Fruit fly (Drosophila melanogaster) whole organism, wandering third instar larva: ENCODE results near the gene cni.

ENCODE experiments used
- Abd-B ChIP-seq: fragments of >200 bp; optimal IDR thresholded peaks from 2 replicates; lab custom pipeline; 2017; ENCODE audit warnings: missing biosample characterization, missing genetic modification characterization
- CG32264 ChIP-seq: fragments of 200-800 bp; sonication (Bioruptor generic); optimal IDR thresholded peaks from 2 replicates; lab custom pipeline; 2016; ENCODE audit warnings: missing biosample characterization, missing genetic modification characterization
- CG9705 ChIP-seq: fragments of 200-800 bp; sonication (Bioruptor generic); optimal IDR thresholded peaks from 2 replicates; lab custom pipeline; 2018; ENCODE audit warnings: missing biosample characterization, mild to moderate bottlenecking, missing genetic modification characterization
- CrebA ChIP-seq: fragments of 200-800 bp; sonication (Bioruptor generic); optimal IDR thresholded peaks from 2 replicates; lab custom pipeline; 2016; ENCODE audit warnings: missing biosample characterization, mild to moderate bottlenecking, missing genetic modification characterization, borderline replicate concordance
- Dif ChIP-seq: fragments of 200-275, 200-300 bp; sonication (Bioruptor generic); optimal IDR thresholded peaks from 2 replicates; lab custom pipeline; 2018; ENCODE audit warnings: missing biosample characterization, missing genetic modification characterization; ENCODE audit not compliant: partially characterized antibody
- HLH106 ChIP-seq: fragments of 200-800 bp; optimal IDR thresholded peaks from 3 replicates; lab custom pipeline; 2019; ENCODE audit warnings: missing biosample characterization, mild to moderate bottlenecking, missing genetic modification characterization, moderate library complexity
- Hnf4 ChIP-seq: fragments of 200-800 bp; sonication (Bioruptor generic); optimal IDR thresholded peaks from 2 replicates; lab custom pipeline; 2016; ENCODE audit warnings: missing biosample characterization, mild to moderate bottlenecking, missing genetic modification characterization
- Hr83 ChIP-seq: fragments of 200-300 bp; sonication (Bioruptor generic); optimal IDR thresholded peaks from 2 replicates; lab custom pipeline; 2016; ENCODE audit warnings: missing biosample characterization, mild to moderate bottlenecking, missing genetic modification characterization, moderate library complexity; ENCODE audit not compliant: poor library complexity, severe bottlenecking
- Jra ChIP-seq: sonication (Bioruptor generic); optimal IDR thresholded peaks from 2 replicates; lab custom pipeline; 2016; ENCODE audit warnings: missing biosample characterization, missing genetic modification characterization
- Mio ChIP-seq: sonication (Bioruptor generic); optimal IDR thresholded peaks from 2 replicates; lab custom pipeline; 2016; ENCODE audit warnings: missing biosample characterization, missing genetic modification characterization
- Myc ChIP-seq: fragments of >200 bp; optimal IDR thresholded peaks from 2 replicates; lab custom pipeline; 2017
- N ChIP-seq: fragments of >200 bp; optimal IDR thresholded peaks from 2 replicates; lab custom pipeline; 2018; ENCODE audit warnings: missing biosample characterization, missing external identifiers, missing genetic modification characterization
- Rel ChIP-seq, 2 experiments: fragments of 200-800 bp; sonication (Bioruptor generic) in 1 of 2; optimal IDR thresholded peaks; 2 replicates in 1 of 2; 3 replicates in 1 of 2; lab custom pipeline; 2016 to 2019; ENCODE audit warnings: mild to moderate bottlenecking in 2 of 2, missing biosample characterization in 2 of 2, missing genetic modification characterization in 2 of 2, moderate library complexity in 1 of 2
- Sp1 ChIP-seq: fragments of 200-800 bp; sonication (Bioruptor generic); optimal IDR thresholded peaks from 3 replicates; lab custom pipeline; 2019; ENCODE audit warnings: missing biosample characterization, mild to moderate bottlenecking, missing genetic modification characterization, moderate library complexity
- br ChIP-seq: fragments of 200-800 bp; sonication (Bioruptor generic); optimal IDR thresholded peaks from 2 replicates; lab custom pipeline; 2016; ENCODE audit warnings: missing biosample characterization, missing genetic modification characterization
- brk ChIP-seq: fragments of 200-800 bp; sonication (Bioruptor generic); optimal IDR thresholded peaks from 2 replicates; lab custom pipeline; 2016; ENCODE audit warnings: missing biosample characterization, mild to moderate bottlenecking, missing genetic modification characterization
- dl ChIP-seq, 2 experiments: fragments of 175-275, 200-275 bp in 1 of 2; fragments of 200-275 bp in 1 of 2; sonication (Bioruptor generic); optimal IDR thresholded peaks; lab custom pipeline; 2018; ENCODE audit warnings: mild to moderate bottlenecking in 2 of 2, missing biosample characterization in 2 of 2, missing genetic modification characterization in 2 of 2, moderate library complexity in 2 of 2; ENCODE audit not compliant: partially characterized antibody in 2 of 2, insufficient read depth in 1 of 2
- dmrt93B ChIP-seq: fragments of 200-800 bp; sonication (Bioruptor generic); optimal IDR thresholded peaks from 2 replicates; lab custom pipeline; 2018; ENCODE audit warnings: missing biosample characterization, mild to moderate bottlenecking, missing genetic modification characterization
- dsf ChIP-seq: sonication (Bioruptor generic); optimal IDR thresholded peaks from 2 replicates; lab custom pipeline; 2016; ENCODE audit warnings: missing biosample characterization, missing genetic modification characterization, borderline replicate concordance
- foxo ChIP-seq, 2 experiments: fragments of 200-800 bp; sonication (Bioruptor generic); optimal IDR thresholded peaks; 2 replicates in 1 of 2; 3 replicates in 1 of 2; lab custom pipeline; 2016 to 2017; ENCODE audit warnings: missing biosample characterization in 2 of 2, missing genetic modification characterization in 2 of 2
- fru ChIP-seq: fragments of 200-800 bp; sonication (Bioruptor generic); optimal IDR thresholded peaks from 3 replicates; lab custom pipeline; 2016; ENCODE audit warnings: missing biosample characterization, mild to moderate bottlenecking, missing genetic modification characterization
- h ChIP-seq: fragments of 200-800 bp; sonication (Bioruptor generic); optimal IDR thresholded peaks from 3 replicates; lab custom pipeline; 2016; ENCODE audit warnings: missing biosample characterization, mild to moderate bottlenecking, missing genetic modification characterization
- jim ChIP-seq: fragments of 175-275, 200-325 bp; sonication (Bioruptor generic); optimal IDR thresholded peaks from 2 replicates; lab custom pipeline; 2016; ENCODE audit warnings: missing biosample characterization, mild to moderate bottlenecking, missing genetic modification characterization
- lola ChIP-seq: fragments of >200 bp; optimal IDR thresholded peaks from 2 replicates; lab custom pipeline; 2017; ENCODE audit warnings: missing biosample characterization, missing genetic modification characterization
- pan ChIP-seq: fragments of >200 bp; optimal IDR thresholded peaks from 2 replicates; lab custom pipeline; 2017
- psq ChIP-seq: fragments of 200-800 bp; sonication (Bioruptor generic); optimal IDR thresholded peaks from 3 replicates; lab custom pipeline; 2017; ENCODE audit warnings: missing biosample characterization, mild to moderate bottlenecking, missing genetic modification characterization, moderate library complexity
- rgr ChIP-seq: fragments of 200-800 bp; sonication (Bioruptor generic); optimal IDR thresholded peaks from 3 replicates; lab custom pipeline; 2016; ENCODE audit warnings: missing biosample characterization, mild to moderate bottlenecking, missing genetic modification characterization
- sage ChIP-seq: fragments of 200-800 bp; sonication (Bioruptor generic); optimal IDR thresholded peaks from 2 replicates; lab custom pipeline; 2016; ENCODE audit warnings: missing biosample characterization, mild to moderate bottlenecking, missing genetic modification characterization
- sv ChIP-seq: fragments of 200-800 bp; sonication (Bioruptor generic); optimal IDR thresholded peaks from 3 replicates; lab custom pipeline; 2016; ENCODE audit warnings: missing biosample characterization, missing genetic modification characterization
- tai ChIP-seq: sonication (Bioruptor generic); optimal IDR thresholded peaks from 2 replicates; lab custom pipeline; 2016; ENCODE audit warnings: missing biosample characterization, missing genetic modification characterization
- usp ChIP-seq: fragments of >200 bp; optimal IDR thresholded peaks from 2 replicates; lab custom pipeline; 2017; ENCODE audit warnings: missing biosample characterization, missing genetic modification characterization
- woc ChIP-seq: sonication (Bioruptor generic); optimal IDR thresholded peaks from 2 replicates; lab custom pipeline; 2016; ENCODE audit warnings: missing biosample characterization, mild to moderate bottlenecking, missing genetic modification characterization

cni gene

dm6 chr2L:16278842-16279241 is 31.7 kb downstream of the cni start:
- TF ChIP-seq sv (GFP tag; lab: Kevin White, UChicago) (no peak), Rel (GFP tag; optimal IDR thresholded peaks at IDR 0.05; lab: Kevin White, UChicago) (no peak), Rel (tag; optimal IDR thresholded peaks at IDR 0.05; lab: Kevin White, UChicago) (peak; percentile 82), N (GFP tag; lab: Kevin White, UChicago) (no peak), dmrt93B (GFP tag; lab: Kevin White, UChicago) (no peak), rgr (GFP tag; lab: Kevin White, UChicago) (no peak)

- no peak for TF ChIP-seq Dif (GFP tag; lab: Kevin White, UChicago)
- TF ChIP-seq brk (GFP tag; lab: Kevin White, UChicago): no peak
- no peak for TF ChIP-seq dsf (GFP tag; lab: Kevin White, UChicago)
- no peak for TF ChIP-seq usp (GFP tag; lab: Kevin White, UChicago)
- no peak for TF ChIP-seq br
- no peak for TF ChIP-seq jim (GFP tag; lab: Kevin White, UChicago)
- no peak for TF ChIP-seq foxo (GFP tag; optimal IDR thresholded peaks at IDR 0.05; lab: Kevin White, UChicago)
- no peak for TF ChIP-seq sage
- TF ChIP-seq fru (GFP tag; lab: Kevin White, UChicago): no peak
- TF ChIP-seq Abd-B (GFP tag; lab: Kevin White, UChicago): no peak
- TF ChIP-seq h (GFP tag; lab: Kevin White, UChicago): no peak
Observed at dm6 chr2L:16277922-16278321, 32.6 kb downstream of the cni start.

dm6 chr2L:16276820-16277219 is 33.7 kb downstream of the cni start:
- TF ChIP-seq CG9705 (GFP tag; lab: Kevin White, UChicago) (no peak), lola (GFP tag; lab: Kevin White, UChicago) (no peak), Rel (GFP tag; optimal IDR thresholded peaks at IDR 0.05; lab: Kevin White, UChicago) (no peak), Rel (tag; optimal IDR thresholded peaks at IDR 0.05; lab: Kevin White, UChicago) (no peak), Hr83 (no peak), tai (GFP tag; lab: Kevin White, UChicago) (no peak), Hnf4 (GFP tag; lab: Kevin White, UChicago) (no peak), rgr (GFP tag; lab: Kevin White, UChicago) (no peak), sv (GFP tag; lab: Kevin White, UChicago) (no peak), dsf (GFP tag; lab: Kevin White, UChicago) (no peak), usp (GFP tag; lab: Kevin White, UChicago) (no peak), Jra (GFP tag; lab: Kevin White, UChicago) (no peak), h (GFP tag; lab: Kevin White, UChicago) (no peak), brk (GFP tag; lab: Kevin White, UChicago) (no peak), Dif (GFP tag; lab: Kevin White, UChicago) (no peak), psq (GFP tag; lab: Kevin White, UChicago) (no peak), dl (GFP tag; optimal IDR thresholded peaks at IDR 0.05; lab: Kevin White, UChicago; ENCODE audit: insufficient read depth in 1 of 2, partially characterized antibody in 2 of 2) (no peak), Myc (lab: Kevin White, UChicago) (no peak), Abd-B (GFP tag; lab: Kevin White, UChicago) (no peak), CrebA (GFP tag; lab: Kevin White, UChicago) (no peak), pan (lab: Kevin White, UChicago) (no peak)

dm6 chr2L:16275809-16276178 is 34.7 kb downstream of the cni start:
- TF ChIP-seq h (GFP tag; lab: Kevin White, UChicago) (peak; percentile 21), sv (GFP tag; lab: Kevin White, UChicago) (peak; percentile 20), dmrt93B (GFP tag; lab: Kevin White, UChicago) (no peak), Mio (no peak), foxo (GFP tag; optimal IDR thresholded peaks at IDR 0.05; lab: Kevin White, UChicago) (peak in 1 of 2 experiments; percentile 30), Rel (GFP tag; optimal IDR thresholded peaks at IDR 0.05; lab: Kevin White, UChicago) (no peak), Rel (tag; optimal IDR thresholded peaks at IDR 0.05; lab: Kevin White, UChicago) (no peak), Sp1 (GFP tag; lab: Kevin White, UChicago) (peak; percentile 8), woc (no peak), br (peak; percentile 4), HLH106 (tag; lab: Kevin White, UChicago) (peak; percentile 8), fru (GFP tag; lab: Kevin White, UChicago) (peak; percentile 12), CG32264 (no peak)
